Worm (Caenorhabditis elegans) whole organism, mixed stage, embryonic: ENCODE results near the gene ZK892.6.

Experiments
- bed-3 ChIP-seq: fragments of 200-800 bp; sonication (Bioruptor generic); optimal IDR thresholded peaks from 3 replicates; lab custom pipeline; 2018; ENCODE audit warnings: mild to moderate bottlenecking, missing genetic modification characterization, moderate library complexity, missing compliant biosample characterization
- blmp-1 ChIP-seq: fragments of 150-350 bp; optimal IDR thresholded peaks from 2 replicates; lab custom pipeline; 2014; ENCODE audit warnings: missing biosample characterization, missing genetic modification characterization
- ceh-39 ChIP-seq: fragments of 150-350 bp; optimal IDR thresholded peaks from 2 replicates; lab custom pipeline; 2014; ENCODE audit warnings: missing biosample characterization, missing genetic modification characterization
- ceh-43 ChIP-seq: fragments of 200-800 bp; sonication (Bioruptor generic); optimal IDR thresholded peaks from 2 replicates; lab custom pipeline; 2018; ENCODE audit warnings: mild to moderate bottlenecking, missing genetic modification characterization, moderate library complexity, missing compliant biosample characterization
- ceh-83 ChIP-seq: fragments of 200-800 bp; sonication (Bioruptor generic); optimal IDR thresholded peaks from 2 replicates; lab custom pipeline; 2018; ENCODE audit warnings: mild to moderate bottlenecking, missing genetic modification characterization, missing compliant biosample characterization
- ces-1 ChIP-seq: fragments of 150-350 bp; optimal IDR thresholded peaks from 2 replicates; lab custom pipeline; 2014; ENCODE audit warnings: missing biosample characterization, missing genetic modification reagents, missing genetic modification characterization
- cnd-1 ChIP-seq: fragments of 200-800 bp; sonication (Bioruptor generic); optimal IDR thresholded peaks from 2 replicates; lab custom pipeline; 2018; ENCODE audit warnings: mild to moderate bottlenecking, missing genetic modification characterization, missing compliant biosample characterization
- drap-1 ChIP-seq: fragments of 200-800 bp; sonication (Bioruptor generic); optimal IDR thresholded peaks from 3 replicates; lab custom pipeline; 2018; ENCODE audit warnings: mild to moderate bottlenecking, missing genetic modification characterization, missing compliant biosample characterization
- elt-1 ChIP-seq: sonication (generic microtip); optimal IDR thresholded peaks from 2 replicates; lab custom pipeline; 2017; ENCODE audit warnings: missing genetic modification characterization, mild to moderate bottlenecking, missing compliant biosample characterization, antibody characterized with exemption, moderate library complexity, borderline replicate concordance; ENCODE audit not compliant: insufficient read depth
- ham-2 ChIP-seq: fragments of 200-800 bp; sonication (Bioruptor generic); optimal IDR thresholded peaks from 2 replicates; lab custom pipeline; 2018; ENCODE audit warnings: mild to moderate bottlenecking, missing genetic modification characterization, missing compliant biosample characterization
- hlh-1 ChIP-seq: fragments of 150-350 bp; optimal IDR thresholded peaks from 2 replicates; lab custom pipeline; 2014; ENCODE audit warnings: missing biosample characterization, missing genetic modification reagents, missing genetic modification characterization
- lin-32 ChIP-seq: fragments of 200-800 bp; sonication (Bioruptor generic); optimal IDR thresholded peaks from 2 replicates; lab custom pipeline; 2018; ENCODE audit warnings: mild to moderate bottlenecking, missing genetic modification characterization, missing compliant biosample characterization
- lsy-2 ChIP-seq: fragments of 150-350 bp; optimal IDR thresholded peaks from 2 replicates; lab custom pipeline; 2014; ENCODE audit warnings: missing biosample characterization, missing genetic modification characterization
- mab-5 ChIP-seq: fragments of 150-350 bp; optimal IDR thresholded peaks from 2 replicates; lab custom pipeline; 2014; ENCODE audit warnings: missing biosample characterization, missing genetic modification characterization
- mep-1 ChIP-seq: fragments of 150-350 bp; optimal IDR thresholded peaks from 2 replicates; lab custom pipeline; 2017; ENCODE audit warnings: missing biosample characterization, missing genetic modification reagents, missing genetic modification characterization, inconsistent platforms
- mls-2 ChIP-seq: sonication (generic microtip); optimal IDR thresholded peaks from 2 replicates; lab custom pipeline; 2016; ENCODE audit warnings: mild to moderate bottlenecking, missing genetic modification characterization, moderate library complexity, missing compliant biosample characterization
- nhr-12 ChIP-seq: fragments of 150-350 bp; optimal IDR thresholded peaks from 2 replicates; lab custom pipeline; 2014; ENCODE audit warnings: missing biosample characterization, missing genetic modification characterization
- nhr-2 ChIP-seq: fragments of 150-350 bp; optimal IDR thresholded peaks from 2 replicates; lab custom pipeline; 2014; ENCODE audit warnings: missing biosample characterization, missing genetic modification characterization
- nhr-237 ChIP-seq: fragments of 150-350 bp; optimal IDR thresholded peaks from 2 replicates; lab custom pipeline; 2014; ENCODE audit warnings: missing biosample characterization, missing genetic modification characterization
- nhr-28 ChIP-seq: fragments of 150-350 bp; optimal IDR thresholded peaks from 2 replicates; lab custom pipeline; 2014; ENCODE audit warnings: missing biosample characterization, missing genetic modification characterization
- pha-4 ChIP-seq: fragments of 150-350 bp; optimal IDR thresholded peaks from 2 replicates; lab custom pipeline; 2018; ENCODE audit warnings: missing biosample characterization, missing genetic modification reagents, missing genetic modification characterization
- sem-2 ChIP-seq: fragments of 200-800 bp; sonication (Bioruptor generic); optimal IDR thresholded peaks from 2 replicates; lab custom pipeline; 2018; ENCODE audit warnings: mild to moderate bottlenecking, missing genetic modification characterization, missing compliant biosample characterization
- snpc-4 ChIP-seq: fragments of 150-350 bp; optimal IDR thresholded peaks from 2 replicates; lab custom pipeline; 2014; ENCODE audit warnings: missing biosample characterization, missing genetic modification characterization
- sptf-1 ChIP-seq: sonication (generic microtip); optimal IDR thresholded peaks from 2 replicates; lab custom pipeline; 2017; ENCODE audit warnings: mild to moderate bottlenecking, missing genetic modification characterization, moderate library complexity, missing compliant biosample characterization
- tbx-8 ChIP-seq: fragments of 200-800 bp; sonication (Bioruptor generic); optimal IDR thresholded peaks from 2 replicates; lab custom pipeline; 2018; ENCODE audit warnings: mild to moderate bottlenecking, missing genetic modification characterization, moderate library complexity, missing compliant biosample characterization
- unc-120 ChIP-seq: sonication (generic microtip); optimal IDR thresholded peaks from 2 replicates; lab custom pipeline; 2017; ENCODE audit warnings: missing genetic modification characterization, missing compliant biosample characterization; ENCODE audit not compliant: poor library complexity, severe bottlenecking
- unc-39 ChIP-seq: fragments of 150-350 bp; optimal IDR thresholded peaks from 2 replicates; lab custom pipeline; 2014; ENCODE audit warnings: missing biosample characterization, missing genetic modification characterization
- unc-62 ChIP-seq: fragments of 150-350 bp; optimal IDR thresholded peaks from 2 replicates; lab custom pipeline; 2014; ENCODE audit warnings: missing biosample characterization, missing genetic modification reagents, missing genetic modification characterization
- zip-8 ChIP-seq: fragments of 150-350 bp; optimal IDR thresholded peaks from 2 replicates; lab custom pipeline; 2014; ENCODE audit warnings: missing biosample characterization, missing genetic modification characterization
- ztf-11 ChIP-seq: fragments of 150-350 bp; optimal IDR thresholded peaks from 2 replicates; lab custom pipeline; 2014; ENCODE audit warnings: missing biosample characterization, missing genetic modification characterization

The ZK892.6 gene

ce11 chrII:9960127-9960526 is 19.8 kb downstream of the ZK892.6 start:
- TF ChIP-seq ztf-11 (no peak), mls-2 (no peak), sptf-1 (tag; lab: Kevin White, UChicago) (no peak), cnd-1 (tag; lab: Kevin White, UChicago) (no peak), snpc-4 (no peak), unc-62 (no peak), nhr-237 (tag; lab: Kevin White, UChicago) (no peak), tbx-8 (no peak)

ce11 chrII:9956116-9956515 is 23.8 kb downstream of the ZK892.6 start:
- peak; percentile 51 for TF ChIP-seq ces-1 (GFP tag; lab: Kevin White, UChicago)
- no peak for TF ChIP-seq lin-32 (GFP tag; lab: Kevin White, UChicago)
- no peak for TF ChIP-seq nhr-28 (tag; lab: Kevin White, UChicago)
- TF ChIP-seq unc-120 (tag; lab: Kevin White, UChicago) = no peak
- no peak for TF ChIP-seq ham-2 (GFP tag; lab: Kevin White, UChicago)

- no peak for TF ChIP-seq bed-3 (GFP tag; lab: Kevin White, UChicago)
Observed at ce11 chrII:9954885-9955284, 25.0 kb downstream of the ZK892.6 start, which contains the start of gene egl-43. Gene egl-43, plus strand, starts transcription at chrII:9955185.

- TF ChIP-seq mls-2 (no peak), lsy-2 (tag; lab: Kevin White, UChicago) (no peak), blmp-1 (tag; lab: Kevin White, UChicago) (no peak), sem-2 (GFP tag; lab: Kevin White, UChicago) (no peak), elt-1 (tag; lab: Kevin White, UChicago) (no peak), zip-8 (no peak), cnd-1 (tag; lab: Kevin White, UChicago) (no peak), hlh-1 (tag; lab: Kevin White, UChicago) (no peak), pha-4 (no peak), snpc-4 (no peak), nhr-12 (tag; lab: Kevin White, UChicago) (no peak)
Observed at ce11 chrII:9951846-9952245, 28.1 kb downstream of the ZK892.6 start.

- TF ChIP-seq ceh-39 (tag; lab: Kevin White, UChicago) (no peak), elt-1 (tag; lab: Kevin White, UChicago) (no peak), mab-5 (no peak), unc-120 (tag; lab: Kevin White, UChicago) (no peak), ztf-11 (no peak), ceh-43 (GFP tag; lab: Kevin White, UChicago) (no peak), unc-62 (no peak)
Observed at ce11 chrII:9948662-9949061, 31.3 kb downstream of the ZK892.6 start.

- TF ChIP-seq nhr-12 (tag; lab: Kevin White, UChicago) = no peak
- no peak for TF ChIP-seq ztf-11
- no peak for TF ChIP-seq mep-1 (tag; lab: Kevin White, UChicago)
- no peak for TF ChIP-seq ceh-83 (GFP tag; lab: Kevin White, UChicago)
- TF ChIP-seq tbx-8 = no peak
- TF ChIP-seq drap-1 (GFP tag; lab: Kevin White, UChicago) = no peak
- no peak for TF ChIP-seq unc-39
- TF ChIP-seq sptf-1 (tag; lab: Kevin White, UChicago) = no peak
- TF ChIP-seq lin-32 (GFP tag; lab: Kevin White, UChicago) = no peak
- no peak for TF ChIP-seq unc-120 (tag; lab: Kevin White, UChicago)
- no peak for TF ChIP-seq bed-3 (GFP tag; lab: Kevin White, UChicago)
- TF ChIP-seq nhr-2 = no peak
- TF ChIP-seq pha-4 = no peak
- TF ChIP-seq sem-2 (GFP tag; lab: Kevin White, UChicago) = no peak
- TF ChIP-seq, all 35 proteins: peak for 0
Observed at ce11 chrII:9943837-9944236, 36.1 kb downstream of the ZK892.6 start, which contains the start of gene flad-1. Gene flad-1, plus strand, starts transcription at chrII:9944137.
